Worm (Caenorhabditis elegans) whole organism, L2 larva: ENCODE data around the gene grl-28.

ENCODE experiments used
- C34F6.9 ChIP-seq: fragments of 150-350 bp; optimal IDR thresholded peaks from 2 replicates; lab custom pipeline; 2014; ENCODE audit warnings: missing biosample characterization, missing genetic modification characterization
- F13H6.1 ChIP-seq: sonication (generic microtip); optimal IDR thresholded peaks from 2 replicates; lab custom pipeline; 2016; ENCODE audit warnings: missing genetic modification characterization, missing compliant biosample characterization
- R02D3.7 ChIP-seq: fragments of 150-350 bp; optimal IDR thresholded peaks from 2 replicates; lab custom pipeline; 2014; ENCODE audit warnings: missing biosample characterization, missing genetic modification characterization
- aly-2 ChIP-seq: fragments of 150-350 bp; optimal IDR thresholded peaks from 2 replicates; lab custom pipeline; 2014; ENCODE audit warnings: missing biosample characterization, missing genetic modification characterization
- ama-1 ChIP-seq: fragments of 150-350 bp; optimal IDR thresholded peaks from 2 replicates; lab custom pipeline; 2018; ENCODE audit warnings: inconsistent platforms
- blmp-1 ChIP-seq: sonication (generic microtip); optimal IDR thresholded peaks from 2 replicates; lab custom pipeline; 2017; ENCODE audit warnings: missing genetic modification characterization, mild to moderate bottlenecking, missing compliant biosample characterization, antibody characterized with exemption, moderate library complexity; ENCODE audit not compliant: insufficient read depth
- ceh-16 ChIP-seq: fragments of 150-350 bp; optimal IDR thresholded peaks from 2 replicates; lab custom pipeline; 2014; ENCODE audit warnings: missing biosample characterization, missing genetic modification characterization
- ceh-82 ChIP-seq: fragments of 150-350 bp; optimal IDR thresholded peaks from 2 replicates; lab custom pipeline; 2014; ENCODE audit warnings: missing biosample characterization, missing genetic modification characterization
- crh-2 ChIP-seq: sonication (generic microtip); optimal IDR thresholded peaks from 2 replicates; lab custom pipeline; 2017; ENCODE audit warnings: missing biosample characterization, missing genetic modification characterization
- dmd-4 ChIP-seq: sonication (generic microtip); optimal IDR thresholded peaks from 2 replicates; lab custom pipeline; 2017; ENCODE audit warnings: missing biosample characterization, missing genetic modification characterization
- gmeb-1 ChIP-seq: fragments of 150-350 bp; optimal IDR thresholded peaks from 2 replicates; lab custom pipeline; 2014; ENCODE audit warnings: missing biosample characterization, missing genetic modification characterization
- lin-11 ChIP-seq: fragments of 150-350 bp; sonication (generic microtip); optimal IDR thresholded peaks from 2 replicates; lab custom pipeline; 2014; ENCODE audit warnings: missing biosample characterization, missing genetic modification characterization, inconsistent platforms, mixed read lengths
- lin-13 ChIP-seq: fragments of 150-350 bp; optimal IDR thresholded peaks from 2 replicates; lab custom pipeline; 2014; ENCODE audit warnings: missing biosample characterization, missing genetic modification reagents, missing genetic modification characterization
- lin-39 ChIP-seq: fragments of 150-350 bp; optimal IDR thresholded peaks from 2 replicates; lab custom pipeline; 2014; ENCODE audit warnings: missing biosample characterization, missing genetic modification reagents, missing genetic modification characterization
- lsy-2 ChIP-seq, 2 experiments: fragments of 150-350 bp in 1 of 2; sonication (generic microtip) in 1 of 2; optimal IDR thresholded peaks; 2 replicates each; lab custom pipeline; 2014 to 2017; ENCODE audit warnings: missing biosample characterization in 2 of 2, missing genetic modification characterization in 2 of 2
- mab-5 ChIP-seq: fragments of 150-350 bp; optimal IDR thresholded peaks from 2 replicates; lab custom pipeline; 2014; ENCODE audit warnings: missing biosample characterization, missing genetic modification characterization
- mdl-1 ChIP-seq, 2 experiments: fragments of 150-350 bp in 1 of 2; sonication (generic microtip) in 1 of 2; optimal IDR thresholded peaks; 2 replicates each; lab custom pipeline; 2017; ENCODE audit warnings: missing biosample characterization in 2 of 2, missing genetic modification characterization in 2 of 2
- nhr-10 ChIP-seq: sonication (generic microtip); optimal IDR thresholded peaks from 2 replicates; lab custom pipeline; 2017; ENCODE audit warnings: missing biosample characterization, missing genetic modification characterization
- nhr-12 ChIP-seq: fragments of 150-350 bp; optimal IDR thresholded peaks from 2 replicates; lab custom pipeline; 2014; ENCODE audit warnings: missing biosample characterization, missing genetic modification characterization
- nhr-129 ChIP-seq: fragments of 150-350 bp; optimal IDR thresholded peaks from 2 replicates; lab custom pipeline; 2014; ENCODE audit warnings: missing biosample characterization, missing genetic modification characterization
- nhr-21 ChIP-seq: fragments of 150-350 bp; optimal IDR thresholded peaks from 2 replicates; lab custom pipeline; 2014; ENCODE audit warnings: missing biosample characterization, missing genetic modification characterization
- nhr-237 ChIP-seq: fragments of 150-350 bp; optimal IDR thresholded peaks from 2 replicates; lab custom pipeline; 2014; ENCODE audit warnings: missing biosample characterization, missing genetic modification characterization
- nhr-25 ChIP-seq: fragments of 150-350 bp; sonication (generic microtip); optimal IDR thresholded peaks from 3 replicates; lab custom pipeline; 2014; ENCODE audit warnings: missing biosample characterization, missing genetic modification characterization
- nhr-6 ChIP-seq: fragments of 150-350 bp; optimal IDR thresholded peaks from 2 replicates; lab custom pipeline; 2014; ENCODE audit warnings: missing biosample characterization, missing genetic modification characterization
- skn-1 ChIP-seq: sonication (generic microtip); optimal IDR thresholded peaks from 2 replicates; lab custom pipeline; 2017; ENCODE audit warnings: missing biosample characterization, missing genetic modification characterization
- sma-3 ChIP-seq: sonication (generic microtip); optimal IDR thresholded peaks from 2 replicates; lab custom pipeline; 2016; ENCODE audit warnings: missing genetic modification reagents, missing genetic modification characterization, missing compliant biosample characterization
- sma-9 ChIP-seq, 2 experiments: fragments of 150-350 bp in 1 of 2; sonication (generic microtip) in 1 of 2; optimal IDR thresholded peaks; 2 replicates each; lab custom pipeline; 2014 to 2016; ENCODE audit warnings: missing genetic modification characterization in 2 of 2, mild to moderate bottlenecking in 1 of 2, missing biosample characterization in 1 of 2, missing compliant biosample characterization in 1 of 2, missing genetic modification reagents in 1 of 2, moderate library complexity in 1 of 2
- snpc-4 ChIP-seq: fragments of 150-350 bp; optimal IDR thresholded peaks from 2 replicates; lab custom pipeline; 2014; ENCODE audit warnings: missing biosample characterization, missing genetic modification characterization
- unc-39 ChIP-seq: fragments of 150-350 bp; optimal IDR thresholded peaks from 2 replicates; lab custom pipeline; 2014; ENCODE audit warnings: missing biosample characterization, missing genetic modification characterization
- unc-55 ChIP-seq: fragments of 150-350 bp; sonication (generic microtip); optimal IDR thresholded peaks from 3 replicates; lab custom pipeline; 2014; ENCODE audit warnings: missing biosample characterization, missing genetic modification reagents, missing genetic modification characterization
- zag-1 ChIP-seq: fragments of 150-350 bp; optimal IDR thresholded peaks from 2 replicates; lab custom pipeline; 2014; ENCODE audit warnings: missing biosample characterization, missing genetic modification characterization
- ztf-1 ChIP-seq: fragments of 200-800 bp; sonication (Bioruptor generic); conservative IDR thresholded peaks from 2 replicates; pipeline ENCODE4 v1.3.6; 2022; ENCODE audit warnings: missing genetic modification characterization, missing compliant biosample characterization
- ztf-11 ChIP-seq: sonication (generic microtip); optimal IDR thresholded peaks from 2 replicates; lab custom pipeline; 2017; ENCODE audit warnings: missing biosample characterization, missing genetic modification characterization

Gene grl-28

DNA sequence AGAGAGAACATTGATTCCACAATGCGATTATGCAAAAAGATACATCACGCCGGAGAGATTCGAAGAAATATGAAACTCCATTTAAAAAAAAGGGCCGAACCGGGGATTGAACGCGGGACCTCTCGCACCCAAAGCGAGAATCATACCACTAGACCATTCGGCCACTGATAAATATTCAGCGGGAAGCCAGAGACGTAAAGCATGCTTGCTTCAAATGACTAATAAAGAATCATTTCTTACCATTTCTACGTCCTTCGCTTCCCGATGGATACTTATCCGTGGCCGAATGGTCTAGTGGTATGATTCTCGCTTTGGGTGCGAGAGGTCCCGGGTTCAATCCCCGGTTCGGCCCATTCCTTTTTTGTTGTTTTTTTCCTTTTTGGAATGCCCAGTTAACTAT, 36.6 kb upstream of the grl-28 start:
- TF ChIP-seq ztf-11 (tag; lab: Kevin White, UChicago), result no peak
- no peak for TF ChIP-seq nhr-237 (tag; lab: Kevin White, UChicago)
- no peak for TF ChIP-seq nhr-10 (tag; lab: Kevin White, UChicago)
- TF ChIP-seq R02D3.7 (tag; lab: Kevin White, UChicago), result no peak
- no peak for TF ChIP-seq dmd-4 (tag; lab: Kevin White, UChicago)
- no peak for TF ChIP-seq nhr-25 (tag; lab: Kevin White, UChicago)
- no peak for TF ChIP-seq ama-1 (lab: Kevin White, UChicago)
- no peak for TF ChIP-seq aly-2
- no peak for TF ChIP-seq crh-2
- TF ChIP-seq nhr-129, result no peak
- no peak for TF ChIP-seq zag-1 (tag; lab: Kevin White, UChicago)
- no peak for TF ChIP-seq skn-1 (tag; lab: Kevin White, UChicago)

DNA sequence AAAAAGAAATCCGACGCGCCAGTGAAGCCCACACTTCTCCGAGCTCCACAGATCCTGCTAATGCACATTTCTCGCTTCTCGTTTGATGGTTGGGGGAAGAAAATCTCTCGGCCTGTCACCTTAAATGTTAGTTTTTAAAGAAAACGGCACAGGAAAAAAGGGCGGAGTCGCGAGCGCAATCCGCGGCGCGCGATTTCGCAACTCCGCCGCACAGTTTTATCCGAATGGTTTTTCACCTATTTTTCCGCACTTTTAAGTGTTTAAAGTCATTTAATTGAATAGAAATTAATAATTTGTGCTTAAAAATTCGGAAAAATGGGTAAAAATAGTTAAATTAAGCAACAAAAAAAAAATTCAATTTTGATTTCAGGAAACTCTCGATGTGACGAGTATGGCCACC, 36.0 kb upstream of the grl-28 start:
- TF ChIP-seq lin-11 (tag; lab: Kevin White, UChicago) (peak; percentile 37), ceh-82 (tag; lab: Kevin White, UChicago) (no peak), nhr-6 (tag; lab: Kevin White, UChicago) (no peak), gmeb-1 (tag; lab: Kevin White, UChicago) (peak; percentile 40), C34F6.9 (no peak), lsy-2 (tag; optimal IDR thresholded peaks at IDR 0.05; lab: Kevin White, UChicago) (peak in 1 of 2 experiments; percentile 32), unc-39 (no peak), F13H6.1 (tag; lab: Kevin White, UChicago) (peak; percentile 28), crh-2 (peak; percentile 21), mdl-1 (tag; optimal IDR thresholded peaks at IDR 0.05; lab: Kevin White, UChicago) (no peak), unc-55 (GFP tag; lab: Kevin White, UChicago) (peak; percentile 44), nhr-12 (no peak), sma-3 (peak; percentile 28), R02D3.7 (tag; lab: Kevin White, UChicago) (no peak), aly-2 (no peak), sma-9 (GFP tag; optimal IDR thresholded peaks at IDR 0.05; lab: Kevin White, UChicago) (peak; percentile 32), sma-9 (tag; optimal IDR thresholded peaks at IDR 0.05; lab: Kevin White, UChicago) (no peak), nhr-21 (no peak), lin-13 (GFP tag; lab: Kevin White, UChicago) (peak; percentile 18)

DNA sequence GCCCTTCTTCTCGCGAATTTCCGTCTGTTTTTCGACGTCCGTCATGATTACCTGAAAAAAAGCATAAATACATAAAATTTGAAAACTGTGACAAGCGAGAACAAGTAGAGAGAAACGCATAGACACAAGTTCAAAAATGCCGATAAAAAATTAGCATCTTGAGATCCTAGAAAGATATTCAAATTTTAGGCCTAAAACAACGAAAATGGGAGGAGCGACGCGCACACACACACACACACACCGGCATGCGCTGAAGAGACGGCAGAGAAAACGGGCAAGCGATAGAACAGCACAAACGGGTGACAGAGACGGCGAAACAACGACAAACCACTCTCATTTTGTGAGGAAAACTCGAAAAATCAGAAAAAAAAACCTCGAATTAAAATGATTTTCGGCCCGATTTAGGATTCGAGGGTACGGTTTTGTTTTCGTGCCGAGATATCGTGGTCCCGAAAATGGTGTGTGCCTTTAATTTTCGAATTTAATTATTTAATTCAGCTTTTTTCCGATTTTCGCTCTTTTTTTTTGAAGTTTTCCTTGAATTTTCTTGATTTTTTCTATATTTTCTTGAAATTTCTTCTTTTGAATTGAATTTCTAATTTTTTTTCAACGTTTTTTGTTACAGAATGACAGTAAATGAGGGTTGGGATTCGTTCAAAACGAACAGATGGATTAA, 34.5 kb upstream of the grl-28 start, which contains the start of the genes rpl-11.1 and T22F3.2:
rpl-11.1 (minus strand) TSS at position 51 of the 676 bp plus-strand sequence.
T22F3.2 (plus strand) TSS at position 626 of the 676 bp plus-strand sequence.
- TF ChIP-seq lsy-2 (tag; optimal IDR thresholded peaks at IDR 0.05; lab: Kevin White, UChicago) (peak in 1 of 2 experiments; percentile 27), unc-55 (GFP tag; lab: Kevin White, UChicago) (peak; percentile 42), gmeb-1 (tag; lab: Kevin White, UChicago) (no peak), ztf-1 (GFP tag; lab: Robert Waterston, UW) (no peak), nhr-129 (peak; percentile 34), C34F6.9 (peak; percentile 40), lin-39 (tag; lab: Kevin White, UChicago) (no peak), sma-9 (GFP tag; optimal IDR thresholded peaks at IDR 0.05; lab: Kevin White, UChicago) (peak; percentile 6), sma-9 (tag; optimal IDR thresholded peaks at IDR 0.05; lab: Kevin White, UChicago) (no peak), crh-2 (no peak)

DNA sequence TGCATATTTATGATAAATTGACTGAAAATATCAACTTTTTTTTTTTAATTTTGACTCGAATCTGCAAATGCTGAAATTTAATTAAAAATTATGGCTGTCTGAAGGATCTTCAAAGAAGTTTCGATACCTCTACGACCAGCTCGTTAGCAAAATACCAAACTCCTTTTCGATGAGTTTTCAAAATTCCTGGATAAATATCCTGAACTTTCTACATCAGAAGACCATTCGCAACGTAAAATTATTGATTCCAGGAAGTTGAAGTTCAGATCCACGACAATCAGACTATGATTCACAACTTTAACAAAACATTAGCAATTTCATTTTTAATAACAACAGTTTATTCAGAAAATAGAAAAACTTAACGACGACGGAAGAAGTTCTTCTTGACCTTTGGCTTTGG, 33.3 kb upstream of the grl-28 start:
- no peak for TF ChIP-seq lin-39 (tag; lab: Kevin White, UChicago)
- no peak for TF ChIP-seq lin-13 (GFP tag; lab: Kevin White, UChicago)
- no peak for TF ChIP-seq ama-1 (lab: Kevin White, UChicago)
- TF ChIP-seq ceh-16 (tag; lab: Kevin White, UChicago), result no peak
- TF ChIP-seq lin-11 (tag; lab: Kevin White, UChicago), result no peak
- no peak for TF ChIP-seq dmd-4 (tag; lab: Kevin White, UChicago)
- no peak for TF ChIP-seq zag-1 (tag; lab: Kevin White, UChicago)
- no peak for TF ChIP-seq blmp-1
- TF ChIP-seq mab-5 (tag; lab: Kevin White, UChicago), result no peak
- no peak for TF ChIP-seq gmeb-1 (tag; lab: Kevin White, UChicago)
- TF ChIP-seq nhr-12, result no peak
- no peak for TF ChIP-seq snpc-4 (tag; lab: Kevin White, UChicago)
- TF ChIP-seq, all 48 proteins: peak for 0
